Worm (Caenorhabditis elegans) whole organism, L4 larva: Measurements from ENCODE around the gene dylt-3.

Source experiments
- ceh-28 ChIP-seq: fragments of 150-350 bp; optimal IDR thresholded peaks from 2 replicates; lab custom pipeline; 2014; ENCODE audit warnings: missing biosample characterization, missing genetic modification reagents, missing genetic modification characterization
- ceh-32 ChIP-seq: sonication (generic microtip); optimal IDR thresholded peaks from 2 replicates; lab custom pipeline; 2016; ENCODE audit warnings: mild to moderate bottlenecking, missing genetic modification characterization, missing compliant biosample characterization; ENCODE audit not compliant: poor library complexity
- egl-27 ChIP-seq: sonication (generic microtip); optimal IDR thresholded peaks from 3 replicates; lab custom pipeline; 2017; ENCODE audit warnings: missing biosample characterization, missing genetic modification reagents, missing genetic modification characterization
- hlh-30 ChIP-seq: sonication (generic microtip); optimal IDR thresholded peaks from 2 replicates; lab custom pipeline; 2017; ENCODE audit warnings: antibody characterized with exemption, mild to moderate bottlenecking, missing genetic modification characterization, missing compliant biosample characterization; ENCODE audit not compliant: insufficient read depth
- jun-1 ChIP-seq: fragments of 150-350 bp; optimal IDR thresholded peaks from 2 replicates; lab custom pipeline; 2014; ENCODE audit warnings: missing biosample characterization, missing genetic modification reagents, missing genetic modification characterization
- nhr-42 ChIP-seq: fragments of 200-800 bp; sonication (Bioruptor generic); IDR thresholded peaks from 2 replicates; pipeline ENCODE4 v1.3.6; 2022; ENCODE audit warnings: missing genetic modification characterization, missing compliant biosample characterization
- pha-4 ChIP-seq, 2 experiments: fragments of 150-350 bp in 1 of 2; fragments of 200-800 bp in 1 of 2; sonication (Bioruptor generic) in 1 of 2; IDR thresholded peaks in 1 of 2; optimal IDR thresholded peaks in 1 of 2; 2 replicates each; pipeline versions ENCODE4 v1.3.6 to Lab custom; 2014 to 2022; ENCODE audit warnings: missing genetic modification characterization in 2 of 2, missing genetic modification reagents in 2 of 2, missing biosample characterization in 1 of 2, missing compliant biosample characterization in 1 of 2
- skn-1 ChIP-seq: fragments of 150-350 bp; optimal IDR thresholded peaks from 2 replicates; lab custom pipeline; 2014; ENCODE audit warnings: missing biosample characterization, missing genetic modification characterization
- snpc-4 ChIP-seq: fragments of 150-350 bp; optimal IDR thresholded peaks from 2 replicates; lab custom pipeline; 2014; ENCODE audit warnings: missing biosample characterization, missing genetic modification characterization
- unc-62 ChIP-seq, 3 experiments: fragments of 150-350 bp in 1 of 3; sonication (generic microtip); optimal IDR thresholded peaks in 2 of 3; peaks in 1 of 3; 1 replicate in 1 of 3; 2 replicates in 2 of 3; lab custom pipeline; 2014 to 2017; ENCODE audit warnings: missing biosample characterization in 3 of 3, missing genetic modification characterization in 3 of 3, missing genetic modification reagents in 3 of 3, missing genotype in 1 of 3

DNA sequence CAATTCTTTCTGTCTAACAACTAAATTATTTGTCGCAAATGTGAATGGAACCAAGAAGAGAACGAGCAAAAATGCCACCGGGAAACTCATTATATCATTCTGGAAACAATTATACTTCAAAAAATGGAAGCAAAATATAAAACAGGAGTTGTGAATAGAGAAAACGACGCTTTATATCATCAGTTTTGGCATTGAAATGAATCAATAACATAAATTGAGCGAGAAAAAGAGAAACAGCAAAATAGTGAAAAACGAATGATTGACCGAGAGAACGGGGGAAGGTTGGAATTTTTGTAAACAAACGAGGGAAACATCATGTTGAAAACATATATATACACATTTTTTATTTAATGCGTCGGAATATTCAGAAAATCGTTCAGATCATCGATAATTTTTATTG is 44.7 kb upstream of the dylt-3 start, which contains the start of gene ctns-1:
- TF ChIP-seq snpc-4, result no peak
- TF ChIP-seq egl-27, result no peak
- TF ChIP-seq jun-1 (tag; lab: Kevin White, UChicago), result no peak
- TF ChIP-seq pha-4 (GFP tag; IDR thresholded peaks at IDR 0.05; lab: Robert Waterston, UW), result no peak
- no peak for TF ChIP-seq pha-4 (tag; optimal IDR thresholded peaks at IDR 0.05; lab: Kevin White, UChicago)
- TF ChIP-seq nhr-42 (GFP tag; lab: Robert Waterston, UW), result no peak
- TF ChIP-seq skn-1 (tag; lab: Kevin White, UChicago), result no peak
- TF ChIP-seq ceh-28, result no peak
- no peak for TF ChIP-seq ceh-32
- no peak for TF ChIP-seq hlh-30 (tag; lab: Kevin White, UChicago)
- TF ChIP-seq unc-62 (GFP tag; optimal IDR thresholded peaks at IDR 0.05 in 1 of 2; lab: Kevin White, UChicago), result no peak
- no peak for TF ChIP-seq unc-62 (tag; optimal IDR thresholded peaks at IDR 0.05; lab: Kevin White, UChicago)
